Fruit fly (Drosophila melanogaster): Measurements from ENCODE around the gene Gal.

Gene Gal

DNA sequence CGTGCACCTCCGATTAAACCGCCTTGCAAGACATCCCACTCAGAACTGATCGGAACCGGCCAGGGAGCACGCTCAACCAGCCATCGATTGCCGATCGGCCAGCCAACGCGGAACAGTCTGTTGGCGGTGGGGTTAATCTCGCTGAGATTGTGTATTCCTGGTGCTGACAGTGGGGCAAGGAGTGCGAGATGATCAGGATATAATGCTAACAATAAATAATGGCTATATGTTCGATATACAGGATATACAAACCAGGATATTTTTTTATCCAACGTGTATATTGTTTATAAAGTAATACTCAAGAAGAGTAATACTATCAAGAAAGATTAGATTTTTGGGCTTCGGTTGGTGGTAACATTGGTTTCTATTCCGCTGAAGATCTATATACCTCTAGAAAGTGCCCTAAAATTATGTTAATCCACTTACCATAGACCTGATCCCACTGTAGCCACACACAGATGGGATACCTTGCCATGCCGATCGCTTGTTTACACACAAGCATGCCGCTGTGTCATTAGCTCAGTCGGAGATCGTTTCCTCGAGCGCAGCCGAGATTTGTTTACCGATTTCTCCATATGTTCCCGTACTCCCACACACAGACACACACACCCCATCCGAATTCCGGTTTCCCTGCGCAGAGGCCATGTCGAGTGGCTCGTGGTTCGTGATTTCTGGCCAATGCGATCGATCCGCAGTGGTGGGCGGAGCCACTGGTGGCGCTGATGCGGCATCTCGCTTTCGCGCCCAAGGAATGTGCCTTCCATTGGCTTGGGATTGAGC, 12.9 kb upstream of the Gal start, which contains the start of gene H2.0 (continued):
- TF ChIP-seq prd (optimal IDR thresholded peaks at IDR 0.05) (no peak), prd (GFP tag; IDR thresholded peaks at IDR 0.05) (peak; percentile 50; the same call in 2 of the 3 replicates), CG3163 (GFP tag; optimal IDR thresholded peaks at IDR 0.05) (no peak), CG9215 (GFP tag; IDR thresholded peaks at IDR 0.05) (no peak; the same call in 1 of the 2 replicates), mam (GFP tag; optimal IDR thresholded peaks at IDR 0.05) (no peak), Elba2 (GFP tag; optimal IDR thresholded peaks at IDR 0.05) (no peak), CG34224 (GFP tag; IDR thresholded peaks at IDR 0.05; ENCODE audit: partially characterized antibody) (no peak), Oli (tag; optimal IDR thresholded peaks at IDR 0.05) (peak; percentile 46), CG2199 (GFP tag; IDR thresholded peaks at IDR 0.05) (no peak), CG10543 (GFP tag; optimal IDR thresholded peaks at IDR 0.05) (peak; percentile 26), disco-r (GFP tag; optimal IDR thresholded peaks at IDR 0.05) (peak; percentile 4), eve (GFP tag; optimal IDR thresholded peaks at IDR 0.05) (no peak), jumu (GFP tag; optimal IDR thresholded peaks at IDR 0.05) (no peak), Hsf (GFP tag; optimal IDR thresholded peaks at IDR 0.05) (no peak), repo (GFP tag; optimal IDR thresholded peaks at IDR 0.05) (no peak), Taf1 (GFP tag; IDR thresholded peaks at IDR 0.05) (no peak), amos (GFP tag; IDR thresholded peaks at IDR 0.05; ENCODE audit: partially characterized antibody) (no peak), CG12104 (GFP tag; optimal IDR thresholded peaks at IDR 0.05) (no peak), lov (optimal IDR thresholded peaks at IDR 0.05) (no peak), lov (GFP tag; IDR thresholded peaks at IDR 0.05) (no peak), CG3281 (GFP tag; optimal IDR thresholded peaks at IDR 0.05) (no peak), hkb (optimal IDR thresholded peaks at IDR 0.05) (no peak), hkb (GFP tag; IDR thresholded peaks at IDR 0.05) (0 out of 2 replicates have a peak, but pooled peaks have one; percentile 24), fd64A (GFP tag; optimal IDR thresholded peaks at IDR 0.05) (peak; percentile 22), CG14441 (GFP tag; IDR thresholded peaks at IDR 0.05) (no peak), CG10431 (GFP tag; optimal IDR thresholded peaks at IDR 0.05) (no peak), jing (GFP tag; optimal IDR thresholded peaks at IDR 0.05) (no peak), D19A (tag; optimal IDR thresholded peaks at IDR 0.05) (peak; percentile 35), CG8924 (tag; optimal IDR thresholded peaks at IDR 0.05) (peak; percentile 40), zen2 (GFP tag; IDR thresholded peaks at IDR 0.05; ENCODE audit: partially characterized antibody) (no peak), CG31224 (GFP tag; IDR thresholded peaks at IDR 0.05) (0 out of 2 replicates have a peak, but pooled peaks have one; percentile 26), dmrt99B (tag; optimal IDR thresholded peaks at IDR 0.05) (no peak), sd (tag; optimal IDR thresholded peaks at IDR 0.05) (peak; percentile 88), Dip3 (GFP tag; optimal IDR thresholded peaks at IDR 0.05) (no peak), CG32532 (GFP tag; IDR thresholded peaks at IDR 0.05) (no peak), salm (tag; optimal IDR thresholded peaks at IDR 0.05) (no peak), da (GFP tag; optimal IDR thresholded peaks at IDR 0.05) (no peak), hth (optimal IDR thresholded peaks at IDR 0.05) (no peak), bowl (GFP tag; IDR thresholded peaks at IDR 0.05) (no peak), slou (GFP tag; optimal IDR thresholded peaks at IDR 0.05) (no peak), CG13296 (GFP tag; optimal IDR thresholded peaks at IDR 0.05) (no peak), al (GFP tag; IDR thresholded peaks at IDR 0.05) (no peak), CG3995 (GFP tag; optimal IDR thresholded peaks at IDR 0.05) (no peak), Deaf1 (tag; optimal IDR thresholded peaks at IDR 0.05) (peak; percentile 79), CG1024 (GFP tag; IDR thresholded peaks at IDR 0.05) (0 out of 2 replicates have a peak, but pooled peaks have one; percentile 17), pita (GFP tag; optimal IDR thresholded peaks at IDR 0.05) (no peak), rib (GFP tag; IDR thresholded peaks at IDR 0.05) (no peak), cato (GFP tag; optimal IDR thresholded peaks at IDR 0.05; ENCODE audit: borderline replicate concordance) (no peak), so (GFP tag; IDR thresholded peaks at IDR 0.05) (no peak), CG12155 (GFP tag; optimal IDR thresholded peaks at IDR 0.05) (no peak), tap (tag; optimal IDR thresholded peaks at IDR 0.05) (no peak), CG4730 (GFP tag; IDR thresholded peaks at IDR 0.05) (no peak)

All from whole organism, embryonic.